Worm (Caenorhabditis elegans): ENCODE measurements around the gene srx-87.

- TF ChIP-seq aly-2 (tag; optimal IDR thresholded peaks at IDR 0.05) (no peak), nhr-25 (tag; optimal IDR thresholded peaks at IDR 0.05) (no peak), skn-1 (tag; optimal IDR thresholded peaks at IDR 0.05) (no peak), mbf-1 (tag; optimal IDR thresholded peaks at IDR 0.05) (no peak), nhr-77 (tag; optimal IDR thresholded peaks at IDR 0.05) (no peak), nhr-237 (tag; optimal IDR thresholded peaks at IDR 0.05) (no peak), ztf-1 (GFP tag; conservative IDR thresholded peaks at IDR 0.05) (no peak), blmp-1 (tag; optimal IDR thresholded peaks at IDR 0.05; ENCODE audit: insufficient read depth) (no peak), ama-1 (optimal IDR thresholded peaks at IDR 0.05) (no peak)
Measured at ce11 chrV:11535504-11536062, 29.1 kb upstream of the srx-87 start.
